Comparison of ENCODE assay signal across 4 worm cellular contexts in the genomic region with DNA sequence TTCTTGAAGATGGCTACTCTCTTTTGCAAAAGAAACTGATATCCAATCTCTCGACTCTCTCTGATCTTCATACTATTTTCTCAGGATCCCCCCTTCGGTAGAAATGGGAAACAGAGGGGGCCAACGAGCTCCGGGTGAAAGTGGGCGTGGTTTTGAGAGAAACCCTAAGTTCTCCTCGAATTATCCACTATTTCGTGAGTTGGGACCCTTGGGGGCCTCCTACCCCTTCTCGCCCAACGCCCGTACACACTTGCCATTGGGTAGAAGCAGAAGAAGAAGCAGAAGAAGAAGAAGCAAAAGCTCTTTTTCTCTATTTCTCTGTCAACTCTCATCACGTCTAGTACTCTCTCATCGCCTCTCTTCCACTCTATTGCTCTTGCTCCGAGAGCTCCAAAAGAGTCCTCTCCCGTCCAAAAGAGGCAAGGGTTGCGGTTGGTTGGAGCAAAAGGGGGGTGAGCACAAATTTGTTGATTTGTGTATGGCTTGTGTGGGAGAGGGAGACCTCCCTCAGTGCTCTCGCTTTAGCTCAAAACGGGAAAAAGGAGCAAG.
TF ChIP-seq lines count a peak whose summit lies in the region.

No protein-coding gene starts in this region.

TF ChIP-seq in whole organism, L2 larva, 48 proteins besides CTCF, POLR2A, EP300 and RAD21 (continued from another document):
- TF ChIP-seq mbf-1 (tag; optimal IDR thresholded peaks at IDR 0.05; lab: Kevin White, UChicago), result no peak
- TF ChIP-seq lsy-2 (tag; optimal IDR thresholded peaks at IDR 0.05; lab: Kevin White, UChicago), result peak; percentile 41 to 43
- TF ChIP-seq nhr-10 (tag; optimal IDR thresholded peaks at IDR 0.05; lab: Kevin White, UChicago), result no peak
- TF ChIP-seq elt-1 (tag; optimal IDR thresholded peaks at IDR 0.05; lab: Kevin White, UChicago), result no peak
- peak; percentile 70 for TF ChIP-seq F13H6.1 (tag; optimal IDR thresholded peaks at IDR 0.05; lab: Kevin White, UChicago)
- no peak for TF ChIP-seq ama-1 (optimal IDR thresholded peaks at IDR 0.05; lab: Kevin White, UChicago)
- no peak for TF ChIP-seq aly-2 (tag; optimal IDR thresholded peaks at IDR 0.05; lab: Kevin White, UChicago)
- no peak for TF ChIP-seq ceh-82 (tag; optimal IDR thresholded peaks at IDR 0.05; lab: Kevin White, UChicago)
- peak; percentile 24 for TF ChIP-seq crh-2 (tag; optimal IDR thresholded peaks at IDR 0.05; lab: Kevin White, UChicago)
- TF ChIP-seq nhr-21 (tag; optimal IDR thresholded peaks at IDR 0.05; lab: Kevin White, UChicago), result no peak
- no peak for TF ChIP-seq Y55F3AM.14 (GFP tag; optimal IDR thresholded peaks at IDR 0.05; lab: Kevin White, UChicago)
- TF ChIP-seq mab-5 (tag; optimal IDR thresholded peaks at IDR 0.05; lab: Kevin White, UChicago), result peak; percentile 19

TF ChIP-seq in whole organism, L4 larva, 104 proteins besides CTCF, POLR2A, EP300 and RAD21 (continued from another document and continues in another):
- peak; percentile 82 for TF ChIP-seq fkh-10 (GFP tag; optimal IDR thresholded peaks at IDR 0.05; lab: Kevin White, UChicago)
- no peak for TF ChIP-seq F44E2.7 (GFP tag; IDR thresholded peaks at IDR 0.05; lab: Robert Waterston, UW)
- TF ChIP-seq dmd-8 (GFP tag; IDR thresholded peaks at IDR 0.05; lab: Robert Waterston, UW), result no peak
- no peak for TF ChIP-seq nhr-111 (GFP tag; optimal IDR thresholded peaks at IDR 0.05; lab: Kevin White, UChicago)
- no peak for TF ChIP-seq nhr-76 (tag; optimal IDR thresholded peaks at IDR 0.05; lab: Kevin White, UChicago)
- no peak for TF ChIP-seq dmd-9 (GFP tag; IDR thresholded peaks at IDR 0.05; lab: Robert Waterston, UW)
- no peak for TF ChIP-seq duxl-1 (tag; optimal IDR thresholded peaks at IDR 0.05; lab: Kevin White, UChicago; ENCODE audit: poor library complexity)
- no peak for TF ChIP-seq mxl-2 (GFP tag; conservative IDR thresholded peaks at IDR 0.05; lab: Robert Waterston, UW)
- no peak for TF ChIP-seq lin-15B (tag; optimal IDR thresholded peaks at IDR 0.05; lab: Kevin White, UChicago)
- TF ChIP-seq ctbp-1 (GFP tag; IDR thresholded peaks at IDR 0.05; lab: Robert Waterston, UW), result peak; percentile 26; the same call in 1 of the 2 replicates
- TF ChIP-seq daf-12 (tag; optimal IDR thresholded peaks at IDR 0.05; lab: Kevin White, UChicago), result no peak
- TF ChIP-seq rbr-2 (tag; optimal IDR thresholded peaks at IDR 0.05; lab: Kevin White, UChicago), result peak; percentile 63
- no peak for TF ChIP-seq ceh-32 (tag; optimal IDR thresholded peaks at IDR 0.05; lab: Kevin White, UChicago; ENCODE audit: poor library complexity)
- TF ChIP-seq ceh-20 (GFP tag; IDR thresholded peaks at IDR 0.05; lab: Robert Waterston, UW), result no peak
- 0 out of 2 replicates have a peak, but pooled peaks have one; percentile 16 for TF ChIP-seq T26A8.4 (GFP tag; IDR thresholded peaks at IDR 0.05; lab: Robert Waterston, UW)
- TF ChIP-seq daf-16 (GFP tag; optimal IDR thresholded peaks at IDR 0.05; lab: Kevin White, UChicago), result peak in 1 of 2 experiments; percentile 50
- no peak for TF ChIP-seq daf-16 (tag; optimal IDR thresholded peaks at IDR 0.05; lab: Kevin White, UChicago)
- no peak for TF ChIP-seq pha-4 (GFP tag; IDR thresholded peaks at IDR 0.05; lab: Robert Waterston, UW)
- no peak for TF ChIP-seq pha-4 (tag; optimal IDR thresholded peaks at IDR 0.05; lab: Kevin White, UChicago)
- TF ChIP-seq ZK546.5 (tag; optimal IDR thresholded peaks at IDR 0.05; lab: Kevin White, UChicago), result no peak
- TF ChIP-seq unc-62 (GFP tag; optimal IDR thresholded peaks at IDR 0.05 in 1 of 2; lab: Kevin White, UChicago), result peak in 1 of 2 experiments; percentile 94
- no peak for TF ChIP-seq unc-62 (tag; optimal IDR thresholded peaks at IDR 0.05; lab: Kevin White, UChicago)
- no peak for TF ChIP-seq mdt-29 (GFP tag; IDR thresholded peaks at IDR 0.05; lab: Robert Waterston, UW)
- 0 out of 2 replicates have a peak, but pooled peaks have one; percentile 13 for TF ChIP-seq saeg-2 (GFP tag; IDR thresholded peaks at IDR 0.05; lab: Robert Waterston, UW)
- no peak for TF ChIP-seq zfp-3 (GFP tag; conservative IDR thresholded peaks at IDR 0.05; lab: Robert Waterston, UW)
- no peak for TF ChIP-seq lin-29 (GFP tag; IDR thresholded peaks at IDR 0.05; lab: Robert Waterston, UW)
- TF ChIP-seq dpl-1 (GFP tag; optimal IDR thresholded peaks at IDR 0.05; lab: Kevin White, UChicago), result no peak
- no peak for TF ChIP-seq php-3 (GFP tag; IDR thresholded peaks at IDR 0.05; lab: Robert Waterston, UW)
- no peak for TF ChIP-seq F26F4.8 (GFP tag; conservative IDR thresholded peaks at IDR 0.05; lab: Robert Waterston, UW)
- no peak for TF ChIP-seq daf-19 (GFP tag; conservative IDR thresholded peaks at IDR 0.05; lab: Robert Waterston, UW)
- peak; percentile 6; the same call in 1 of the 2 replicates for TF ChIP-seq dmd-6 (GFP tag; IDR thresholded peaks at IDR 0.05; lab: Robert Waterston, UW)
- TF ChIP-seq F37D6.2 (tag; optimal IDR thresholded peaks at IDR 0.05; lab: Kevin White, UChicago), result peak; percentile 36
- no peak for TF ChIP-seq Y48G9A.11 (GFP tag; IDR thresholded peaks at IDR 0.05; lab: Robert Waterston, UW)
- no peak for TF ChIP-seq zag-1 (tag; optimal IDR thresholded peaks at IDR 0.05; lab: Kevin White, UChicago)
- TF ChIP-seq set-16 (GFP tag; IDR thresholded peaks at IDR 0.05; lab: Robert Waterston, UW), result peak; percentile 59
- peak; percentile 57 for TF ChIP-seq mes-2 (tag; optimal IDR thresholded peaks at IDR 0.05; lab: Kevin White, UChicago; ENCODE audit: poor library complexity, severe bottlenecking)
- no peak for TF ChIP-seq nhr-41 (GFP tag; IDR thresholded peaks at IDR 0.05; lab: Robert Waterston, UW)
- TF ChIP-seq F10B5.3 (tag; optimal IDR thresholded peaks at IDR 0.05; lab: Kevin White, UChicago), result no peak

TF ChIP-seq in whole organism, late embryonic, 69 proteins besides CTCF, POLR2A, EP300 and RAD21 (continued from another document and continues in another):
- TF ChIP-seq unc-3 (GFP tag; conservative IDR thresholded peaks at IDR 0.05; lab: Robert Waterston, UW) (no peak), unc-3 (tag; optimal IDR thresholded peaks at IDR 0.05; lab: Kevin White, UChicago) (peak; percentile 36), eyg-1 (tag; optimal IDR thresholded peaks at IDR 0.05; lab: Kevin White, UChicago) (no peak), che-1 (tag; optimal IDR thresholded peaks at IDR 0.05; lab: Kevin White, UChicago) (peak; percentile 15), ceh-30 (tag; optimal IDR thresholded peaks at IDR 0.05; lab: Kevin White, UChicago) (no peak), madf-2 (tag; optimal IDR thresholded peaks at IDR 0.05; lab: Kevin White, UChicago) (no peak), ceh-34 (tag; optimal IDR thresholded peaks at IDR 0.05; lab: Kevin White, UChicago) (peak; percentile 60), hlh-15 (tag; optimal IDR thresholded peaks at IDR 0.05; lab: Kevin White, UChicago) (no peak), F13H6.1 (tag; optimal IDR thresholded peaks at IDR 0.05; lab: Kevin White, UChicago) (peak; percentile 28), ceh-45 (GFP tag; IDR thresholded peaks at IDR 0.05; lab: Robert Waterston, UW) (no peak), Y22D7AL.16 (tag; optimal IDR thresholded peaks at IDR 0.05; lab: Kevin White, UChicago) (no peak), ets-4 (tag; optimal IDR thresholded peaks at IDR 0.05; lab: Kevin White, UChicago) (no peak), unc-86 (tag; optimal IDR thresholded peaks at IDR 0.05; lab: Kevin White, UChicago) (no peak), tbx-7 (tag; optimal IDR thresholded peaks at IDR 0.05; lab: Kevin White, UChicago) (no peak), rnt-1 (tag; optimal IDR thresholded peaks at IDR 0.05; lab: Kevin White, UChicago) (peak; percentile 51), hlh-30 (tag; optimal IDR thresholded peaks at IDR 0.05; lab: Kevin White, UChicago; ENCODE audit: insufficient read depth) (no peak), ceh-22 (tag; optimal IDR thresholded peaks at IDR 0.05; lab: Kevin White, UChicago) (no peak), unc-55 (GFP tag; optimal IDR thresholded peaks at IDR 0.05; lab: Kevin White, UChicago) (peak; percentile 30), hlh-6 (tag; optimal IDR thresholded peaks at IDR 0.05; lab: Kevin White, UChicago) (no peak), hlh-8 (tag; optimal IDR thresholded peaks at IDR 0.05; lab: Kevin White, UChicago) (no peak), ceh-18 (tag; optimal IDR thresholded peaks at IDR 0.05; lab: Kevin White, UChicago) (peak; percentile 80), nhr-11 (tag; optimal IDR thresholded peaks at IDR 0.05; lab: Kevin White, UChicago) (no peak), fax-1 (tag; optimal IDR thresholded peaks at IDR 0.05; lab: Kevin White, UChicago) (no peak), T23F11.4 (GFP tag; optimal IDR thresholded peaks at IDR 0.05; lab: Kevin White, UChicago) (peak; percentile 49), ceh-31 (tag; optimal IDR thresholded peaks at IDR 0.05; lab: Kevin White, UChicago) (peak; percentile 74), npax-4 (tag; optimal IDR thresholded peaks at IDR 0.05; lab: Kevin White, UChicago) (no peak), dve-1 (tag; optimal IDR thresholded peaks at IDR 0.05; lab: Kevin White, UChicago) (no peak), ceh-24 (tag; optimal IDR thresholded peaks at IDR 0.05; lab: Kevin White, UChicago) (peak; percentile 11), elt-4 (tag; optimal IDR thresholded peaks at IDR 0.05; lab: Kevin White, UChicago) (no peak), tbx-2 (tag; optimal IDR thresholded peaks at IDR 0.05; lab: Kevin White, UChicago) (peak; percentile 70), syd-9 (tag; optimal IDR thresholded peaks at IDR 0.05; lab: Kevin White, UChicago) (peak; percentile 46), pag-3 (tag; optimal IDR thresholded peaks at IDR 0.05; lab: Kevin White, UChicago; ENCODE audit: borderline replicate concordance) (no peak), ztf-16 (tag; optimal IDR thresholded peaks at IDR 0.05; lab: Kevin White, UChicago) (no peak), ceh-2 (tag; optimal IDR thresholded peaks at IDR 0.05; lab: Kevin White, UChicago) (no peak), hlh-13 (GFP tag; optimal IDR thresholded peaks at IDR 0.05; lab: Kevin White, UChicago) (no peak), K09A11.1 (tag; optimal IDR thresholded peaks at IDR 0.05; lab: Kevin White, UChicago; ENCODE audit: insufficient read depth) (peak; percentile 7), pax-1 (tag; optimal IDR thresholded peaks at IDR 0.05; lab: Kevin White, UChicago) (no peak), odd-2 (tag; optimal IDR thresholded peaks at IDR 0.05; lab: Kevin White, UChicago) (no peak), ama-1 (optimal IDR thresholded peaks at IDR 0.05; lab: Kevin White, UChicago) (no peak), ttx-3 (tag; optimal IDR thresholded peaks at IDR 0.05; lab: Kevin White, UChicago) (peak; percentile 18), pat-9 (tag; optimal IDR thresholded peaks at IDR 0.05; lab: Kevin White, UChicago) (peak; percentile 3), ceh-9 (tag; optimal IDR thresholded peaks at IDR 0.05; lab: Kevin White, UChicago) (no peak), elt-2 (tag; optimal IDR thresholded peaks at IDR 0.05; lab: Kevin White, UChicago) (no peak)

TF ChIP-seq in whole organism, mixed stage, embryonic, 35 proteins besides CTCF, POLR2A, EP300 and RAD21 (continued from another document):
- TF ChIP-seq mep-1 (tag; optimal IDR thresholded peaks at IDR 0.05; lab: Kevin White, UChicago) (peak; percentile 54), lin-32 (GFP tag; optimal IDR thresholded peaks at IDR 0.05; lab: Kevin White, UChicago) (no peak), nhr-76 (tag; optimal IDR thresholded peaks at IDR 0.05; lab: Kevin White, UChicago) (no peak), snpc-4 (tag; optimal IDR thresholded peaks at IDR 0.05; lab: Kevin White, UChicago) (no peak), drap-1 (GFP tag; optimal IDR thresholded peaks at IDR 0.05; lab: Kevin White, UChicago) (peak; percentile 39)
